Fruit fly (Drosophila melanogaster): ENCODE measurements around the gene Klp31E.

The Klp31E gene

DNA sequence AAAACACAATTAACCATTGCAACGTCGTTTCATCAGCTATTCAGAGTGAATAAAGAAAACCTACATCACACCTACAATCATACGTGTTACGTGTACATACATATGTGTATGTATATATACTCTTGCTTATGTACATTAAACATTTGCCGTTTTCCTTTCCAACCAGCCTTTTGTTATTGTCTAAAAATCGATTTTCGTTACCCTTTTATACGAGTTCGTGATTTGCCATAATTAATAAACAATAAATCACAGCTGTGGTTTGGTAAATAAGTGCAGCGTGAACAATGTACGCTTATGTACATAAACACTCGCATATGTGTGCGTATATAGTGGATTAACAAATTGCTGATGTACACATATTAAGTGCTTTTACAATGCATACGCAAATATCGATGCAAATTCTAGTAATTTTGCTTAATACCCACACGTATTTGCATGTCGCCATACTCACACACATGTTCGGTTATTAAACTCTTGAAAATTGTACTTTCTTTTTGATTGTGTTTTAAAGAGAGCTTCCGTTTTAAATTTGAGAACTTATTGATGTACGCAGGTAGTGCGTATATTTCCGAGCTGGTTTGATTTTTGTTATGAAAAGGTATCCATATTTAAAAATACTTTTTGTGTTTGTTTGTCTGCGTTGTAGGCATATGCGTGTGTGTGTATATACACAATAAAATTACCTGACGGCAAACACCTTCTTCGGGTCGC, 16.8 kb upstream of the Klp31E start (continued):
- TF ChIP-seq Asciz (GFP tag; optimal IDR thresholded peaks at IDR 0.05) (peak; percentile 24), CG10431 (GFP tag; optimal IDR thresholded peaks at IDR 0.05) (no peak), sens (GFP tag) (peak; percentile 80), tll (GFP tag; optimal IDR thresholded peaks at IDR 0.05) (peak in 1 of 2 experiments; percentile 30), CG11560 (tag; IDR thresholded peaks at IDR 0.05) (no peak), nerfin-1 (tag; optimal IDR thresholded peaks at IDR 0.05) (no peak), dimm (GFP tag; IDR thresholded peaks at IDR 0.05) (no peak), gt (GFP tag; IDR thresholded peaks at IDR 0.05) (no peak), Med (GFP tag) (peak; percentile 70), Dfd (GFP tag; optimal IDR thresholded peaks at IDR 0.05) (no peak), CG15696 (tag; optimal IDR thresholded peaks at IDR 0.05) (no peak), pnt (GFP tag; optimal IDR thresholded peaks at IDR 0.05) (no peak), CG3281 (GFP tag; optimal IDR thresholded peaks at IDR 0.05) (peak; percentile 5), CG14014 (GFP tag; IDR thresholded peaks at IDR 0.05) (peak; percentile 27; the same call in 1 of the 2 replicates), CG13296 (GFP tag; optimal IDR thresholded peaks at IDR 0.05) (peak; percentile 60), CG16813 (GFP tag; IDR thresholded peaks at IDR 0.05; ENCODE audit: partially characterized antibody) (no peak), nom (GFP tag; optimal IDR thresholded peaks at IDR 0.05) (peak; percentile 36), kni (GFP tag; optimal IDR thresholded peaks at IDR 0.05) (peak; percentile 37), rib (GFP tag; IDR thresholded peaks at IDR 0.05) (no peak), zfh2 (GFP tag; optimal IDR thresholded peaks at IDR 0.05) (no peak), eve (GFP tag; optimal IDR thresholded peaks at IDR 0.05) (peak in 1 of 2 experiments; percentile 91), unc-4 (GFP tag; IDR thresholded peaks at IDR 0.05; ENCODE audit: partially characterized antibody) (0 out of 2 replicates have a peak, but pooled peaks have one; percentile 6), Fer1 (GFP tag; optimal IDR thresholded peaks at IDR 0.05) (peak; percentile 49), gcm2 (GFP tag; optimal IDR thresholded peaks at IDR 0.05) (no peak), CG7987 (GFP tag; optimal IDR thresholded peaks at IDR 0.05) (peak; percentile 61), CG12299 (tag; optimal IDR thresholded peaks at IDR 0.05) (peak; percentile 23), CG1233 (GFP tag; optimal IDR thresholded peaks at IDR 0.05) (peak; percentile 1), Rx (GFP tag; IDR thresholded peaks at IDR 0.05) (no peak), NC2α (GFP tag; optimal IDR thresholded peaks at IDR 0.05) (no peak), CG16779 (GFP tag; IDR thresholded peaks at IDR 0.05) (no peak), sim (GFP tag; IDR thresholded peaks at IDR 0.05) (no peak), CG3726 (GFP tag; IDR thresholded peaks at IDR 0.05) (no peak), YL-1 (GFP tag; optimal IDR thresholded peaks at IDR 0.05) (peak; percentile 17), CG10274 (GFP tag; optimal IDR thresholded peaks at IDR 0.05) (no peak), CG4617 (GFP tag; optimal IDR thresholded peaks at IDR 0.05; ENCODE audit: borderline replicate concordance) (peak; percentile 17), cg (GFP tag; optimal IDR thresholded peaks at IDR 0.05) (peak; percentile 84), wek (GFP tag; optimal IDR thresholded peaks at IDR 0.05) (peak; percentile 42), tap (tag; optimal IDR thresholded peaks at IDR 0.05) (no peak), CG32767 (GFP tag; IDR thresholded peaks at IDR 0.05) (peak; percentile 19; the same call in 1 of the 2 replicates), Usf (GFP tag; optimal IDR thresholded peaks at IDR 0.05) (no peak), Elba2 (GFP tag; optimal IDR thresholded peaks at IDR 0.05) (no peak), tup (GFP tag; optimal IDR thresholded peaks at IDR 0.05) (no peak), odd (GFP tag; optimal IDR thresholded peaks at IDR 0.05) (peak; percentile 56), CG30020 (tag; optimal IDR thresholded peaks at IDR 0.05) (peak; percentile 59), gro (GFP tag; optimal IDR thresholded peaks at IDR 0.05) (peak; percentile 0), bbx (GFP tag; IDR thresholded peaks at IDR 0.05; ENCODE audit: partially characterized antibody) (no peak), Doc3 (GFP tag; IDR thresholded peaks at IDR 0.05; ENCODE audit: partially characterized antibody) (no peak), sug (tag; optimal IDR thresholded peaks at IDR 0.05) (no peak)

All from whole organism, embryonic.